Worm (Caenorhabditis elegans) whole organism, L4 larva: ENCODE results near the gene F52G3.5.
A peak's percentile ranks its signal among the peaks of the same experiment; 100 is the strongest.

ENCODE experiments used
- F26F4.8 ChIP-seq: fragments of 200-800 bp; sonication (Bioruptor generic); conservative IDR thresholded peaks from 2 replicates; pipeline ENCODE4 v1.3.6; 2022; ENCODE audit warnings: missing genetic modification characterization, missing compliant biosample characterization
- F44E2.7 ChIP-seq: fragments of 200-800 bp; sonication (Bioruptor generic); IDR thresholded peaks from 2 replicates; pipeline ENCODE4 v2.1.2; 2022; ENCODE audit warnings: missing genetic modification characterization, missing compliant biosample characterization
- F49E8.2 ChIP-seq: sonication (generic microtip); optimal IDR thresholded peaks from 2 replicates; lab custom pipeline; 2016; ENCODE audit warnings: missing compliant biosample characterization, mild to moderate bottlenecking, missing genetic modification characterization, borderline replicate concordance
- R02D3.7 ChIP-seq: fragments of 150-350 bp; sonication (generic microtip); optimal IDR thresholded peaks from 3 replicates; lab custom pipeline; 2014; ENCODE audit warnings: missing biosample characterization, missing genetic modification characterization
- T26A8.4 ChIP-seq: fragments of 200-800 bp; sonication (Bioruptor generic); IDR thresholded peaks from 2 replicates; pipeline ENCODE4 v1.3.6; 2022; ENCODE audit warnings: missing genetic modification characterization, missing compliant biosample characterization
- Y105C5A.15 ChIP-seq: fragments of 200-800 bp; sonication (Bioruptor generic); IDR thresholded peaks from 2 replicates; pipeline ENCODE4 v1.3.6; 2022; ENCODE audit warnings: missing genetic modification characterization, missing compliant biosample characterization
- ZK546.5 ChIP-seq, 2 experiments: sonication (generic microtip); optimal IDR thresholded peaks; 2 replicates each; lab custom pipeline; 2017; ENCODE audit warnings: missing biosample characterization in 2 of 2, missing genetic modification characterization in 2 of 2
- aha-1 ChIP-seq: fragments of 150-350 bp; peaks from one replicate; lab custom pipeline; 2014; ENCODE audit warnings: missing biosample characterization, missing genetic modification characterization
- ama-1 ChIP-seq: fragments of 150-350 bp; optimal IDR thresholded peaks from 2 replicates; lab custom pipeline; 2014; ENCODE audit warnings: inconsistent platforms, mixed read lengths
- ceh-28 ChIP-seq: fragments of 150-350 bp; optimal IDR thresholded peaks from 2 replicates; lab custom pipeline; 2014; ENCODE audit warnings: missing biosample characterization, missing genetic modification reagents, missing genetic modification characterization
- ceh-44 ChIP-seq: fragments of 200-800 bp; sonication (Bioruptor generic); IDR thresholded peaks from 2 replicates; pipeline ENCODE4 v1.3.6; 2022; ENCODE audit warnings: missing genetic modification reagents, missing genetic modification characterization, missing compliant biosample characterization
- ces-1 ChIP-seq: fragments of 150-350 bp; sonication (generic microtip); optimal IDR thresholded peaks from 4 replicates; lab custom pipeline; 2014; ENCODE audit warnings: missing biosample characterization, missing genetic modification reagents, missing genetic modification characterization
- ctbp-1 ChIP-seq: fragments of 200-800 bp; sonication (Bioruptor generic); IDR thresholded peaks from 2 replicates; pipeline ENCODE4 v1.3.6; 2022; ENCODE audit warnings: missing genetic modification reagents, missing genetic modification characterization, missing compliant biosample characterization
- daf-12 ChIP-seq: fragments of 150-350 bp; optimal IDR thresholded peaks from 2 replicates; lab custom pipeline; 2014; ENCODE audit warnings: missing biosample characterization, missing genetic modification reagents, missing genetic modification characterization
- dmd-6 ChIP-seq: fragments of 200-800 bp; sonication (Bioruptor generic); IDR thresholded peaks from 2 replicates; pipeline ENCODE4 v1.3.6; 2022; ENCODE audit warnings: missing genetic modification reagents, missing genetic modification characterization, missing compliant biosample characterization
- dmd-9 ChIP-seq: fragments of 200-800 bp; sonication (Bioruptor generic); IDR thresholded peaks from 2 replicates; pipeline ENCODE4 v1.3.6; 2022; ENCODE audit warnings: missing genetic modification reagents, missing genetic modification characterization, missing compliant biosample characterization
- duxl-1 ChIP-seq: sonication (generic microtip); optimal IDR thresholded peaks from 2 replicates; lab custom pipeline; 2016; ENCODE audit warnings: mild to moderate bottlenecking, missing genetic modification characterization, moderate library complexity, missing compliant biosample characterization; ENCODE audit not compliant: poor library complexity
- egl-27 ChIP-seq: sonication (generic microtip); optimal IDR thresholded peaks from 3 replicates; lab custom pipeline; 2017; ENCODE audit warnings: missing biosample characterization, missing genetic modification reagents, missing genetic modification characterization
- egl-43 ChIP-seq: fragments of 200-800 bp; sonication (Bioruptor generic); IDR thresholded peaks from 2 replicates; pipeline ENCODE4 v1.3.6; 2022; ENCODE audit warnings: missing genetic modification reagents, missing genetic modification characterization, missing compliant biosample characterization
- fkh-10 ChIP-seq: fragments of 150-350 bp; optimal IDR thresholded peaks from 2 replicates; lab custom pipeline; 2014; ENCODE audit warnings: missing biosample characterization, missing genetic modification reagents, missing genetic modification characterization
- gei-8 ChIP-seq: fragments of 200-800 bp; sonication (Bioruptor generic); optimal IDR thresholded peaks from 2 replicates; lab custom pipeline; 2018; ENCODE audit warnings: mild to moderate bottlenecking, missing genetic modification characterization, missing compliant biosample characterization
- hlh-30 ChIP-seq: sonication (generic microtip); optimal IDR thresholded peaks from 2 replicates; lab custom pipeline; 2017; ENCODE audit warnings: antibody characterized with exemption, mild to moderate bottlenecking, missing genetic modification characterization, missing compliant biosample characterization; ENCODE audit not compliant: insufficient read depth
- jun-1 ChIP-seq: fragments of 150-350 bp; optimal IDR thresholded peaks from 2 replicates; lab custom pipeline; 2014; ENCODE audit warnings: missing biosample characterization, missing genetic modification reagents, missing genetic modification characterization
- lin-1 ChIP-seq: fragments of 200-800 bp; sonication (Bioruptor generic); IDR thresholded peaks from 2 replicates; pipeline ENCODE4 v1.3.6; 2022; ENCODE audit warnings: missing genetic modification reagents, missing genetic modification characterization, missing compliant biosample characterization
- lin-15B ChIP-seq: fragments of 150-350 bp; sonication (generic microtip); optimal IDR thresholded peaks from 3 replicates; lab custom pipeline; 2014; ENCODE audit warnings: missing biosample characterization, missing genetic modification characterization
- lin-29 ChIP-seq: fragments of 200-800 bp; sonication (Bioruptor generic); IDR thresholded peaks from 2 replicates; pipeline ENCODE4 v1.3.6; 2022; ENCODE audit warnings: missing genetic modification reagents, missing genetic modification characterization, missing compliant biosample characterization
- lir-3 ChIP-seq: sonication (generic microtip); optimal IDR thresholded peaks from 2 replicates; lab custom pipeline; 2016; ENCODE audit warnings: mild to moderate bottlenecking, missing genetic modification characterization, missing compliant biosample characterization
- lsy-2 ChIP-seq, 2 experiments: fragments of 150-350 bp in 1 of 2; sonication (generic microtip) in 1 of 2; optimal IDR thresholded peaks; 2 replicates each; lab custom pipeline; 2014 to 2017; ENCODE audit warnings: missing biosample characterization in 2 of 2, missing genetic modification characterization in 2 of 2
- mdl-1 ChIP-seq, 2 experiments: fragments of 150-350 bp in 1 of 2; sonication (generic microtip) in 1 of 2; optimal IDR thresholded peaks; 2 replicates each; lab custom pipeline; 2014 to 2017; ENCODE audit warnings: missing biosample characterization in 2 of 2, missing genetic modification characterization in 2 of 2
- mep-1 ChIP-seq: fragments of 150-350 bp; sonication (generic microtip); optimal IDR thresholded peaks from 3 replicates; lab custom pipeline; 2014; ENCODE audit warnings: missing biosample characterization, missing genetic modification characterization
- mes-2 ChIP-seq: sonication (generic microtip); optimal IDR thresholded peaks from 2 replicates; lab custom pipeline; 2016; ENCODE audit warnings: missing genotype, mild to moderate bottlenecking, missing genetic modification characterization, missing compliant biosample characterization; ENCODE audit not compliant: poor library complexity, severe bottlenecking
- mxl-2 ChIP-seq: fragments of 200-800 bp; sonication (Bioruptor generic); conservative IDR thresholded peaks from 2 replicates; pipeline ENCODE4 v1.3.6; 2022; ENCODE audit warnings: missing genetic modification reagents, missing genetic modification characterization, missing compliant biosample characterization
- nhr-10 ChIP-seq: fragments of 150-350 bp; optimal IDR thresholded peaks from 2 replicates; lab custom pipeline; 2014; ENCODE audit warnings: missing biosample characterization, missing genetic modification characterization
- nhr-102 ChIP-seq: sonication (generic microtip); optimal IDR thresholded peaks from 2 replicates; lab custom pipeline; 2016; ENCODE audit warnings: mild to moderate bottlenecking, missing genetic modification characterization, moderate library complexity, missing compliant biosample characterization
- nhr-11 ChIP-seq: fragments of 150-350 bp; optimal IDR thresholded peaks from 2 replicates; lab custom pipeline; 2014; ENCODE audit warnings: missing biosample characterization, missing genetic modification characterization
- nhr-237 ChIP-seq: sonication (generic microtip); optimal IDR thresholded peaks from 2 replicates; lab custom pipeline; 2017; ENCODE audit warnings: missing biosample characterization, missing genetic modification characterization
- nhr-25 ChIP-seq: sonication (generic microtip); optimal IDR thresholded peaks from 2 replicates; lab custom pipeline; 2017; ENCODE audit warnings: missing genetic modification characterization, mild to moderate bottlenecking, missing compliant biosample characterization, antibody characterized with exemption, moderate library complexity, borderline replicate concordance; ENCODE audit not compliant: insufficient read depth
- nhr-28 ChIP-seq: fragments of 150-350 bp; optimal IDR thresholded peaks from 2 replicates; lab custom pipeline; 2014; ENCODE audit warnings: missing biosample characterization, missing genetic modification characterization
- pha-4 ChIP-seq, 2 experiments: fragments of 150-350 bp in 1 of 2; fragments of 200-800 bp in 1 of 2; sonication (Bioruptor generic) in 1 of 2; IDR thresholded peaks in 1 of 2; optimal IDR thresholded peaks in 1 of 2; 2 replicates each; pipeline versions ENCODE4 v1.3.6 to Lab custom; 2014 to 2022; ENCODE audit warnings: missing genetic modification characterization in 2 of 2, missing genetic modification reagents in 2 of 2, missing biosample characterization in 1 of 2, missing compliant biosample characterization in 1 of 2
- php-3 ChIP-seq: fragments of 200-800 bp; sonication (Bioruptor generic); IDR thresholded peaks from 2 replicates; pipeline ENCODE4 v1.3.6; 2022; ENCODE audit warnings: missing genetic modification reagents, missing genetic modification characterization, missing compliant biosample characterization
- pqm-1 ChIP-seq: sonication (generic microtip); optimal IDR thresholded peaks from 2 replicates; lab custom pipeline; 2017; ENCODE audit warnings: missing biosample characterization, missing genetic modification characterization
- snpc-1.2 ChIP-seq: fragments of 200-800 bp; sonication (Bioruptor generic); IDR thresholded peaks from 2 replicates; pipeline ENCODE4 v1.3.6; 2022; ENCODE audit warnings: missing genetic modification reagents, missing genetic modification characterization, missing compliant biosample characterization
- snpc-4 ChIP-seq: fragments of 150-350 bp; optimal IDR thresholded peaks from 2 replicates; lab custom pipeline; 2014; ENCODE audit warnings: missing biosample characterization, missing genetic modification characterization
- spr-3 ChIP-seq: fragments of 200-800 bp; sonication (Bioruptor generic); optimal IDR thresholded peaks from 2 replicates; lab custom pipeline; 2018; ENCODE audit warnings: mild to moderate bottlenecking, missing genetic modification characterization, missing compliant biosample characterization
- unc-130 ChIP-seq: sonication (generic microtip); optimal IDR thresholded peaks from 2 replicates; lab custom pipeline; 2016; ENCODE audit warnings: missing genetic modification reagents, missing genetic modification characterization, missing compliant biosample characterization
- zfp-2 ChIP-seq: sonication (generic microtip); optimal IDR thresholded peaks from 2 replicates; lab custom pipeline; 2016; ENCODE audit warnings: mild to moderate bottlenecking, missing genetic modification characterization, missing compliant biosample characterization
- zip-11 ChIP-seq: fragments of 200-800 bp; sonication (Bioruptor generic); IDR thresholded peaks from 2 replicates; pipeline ENCODE4 v1.3.6; 2022; ENCODE audit warnings: missing genetic modification characterization, missing compliant biosample characterization
- zip-2 ChIP-seq: fragments of 150-350 bp; optimal IDR thresholded peaks from 2 replicates; lab custom pipeline; 2014; ENCODE audit warnings: missing biosample characterization, missing genetic modification characterization
- ztf-11 ChIP-seq: fragments of 150-350 bp; optimal IDR thresholded peaks from 2 replicates; lab custom pipeline; 2014; ENCODE audit warnings: missing biosample characterization, missing genetic modification characterization
- ztf-7 ChIP-seq: fragments of 150-350 bp; optimal IDR thresholded peaks from 2 replicates; lab custom pipeline; 2014; ENCODE audit warnings: missing biosample characterization, missing genetic modification characterization

The F52G3.5 gene

ce11 chrX:16931255-16932023, 44.5 kb downstream of the F52G3.5 start (continued):
- TF ChIP-seq lin-1 (GFP tag; lab: Robert Waterston, UW) (peak; percentile 64), nhr-25 (tag; lab: Kevin White, UChicago) (peak; percentile 54), T26A8.4 (peak; percentile 84), hlh-30 (tag; lab: Kevin White, UChicago) (no peak), unc-130 (GFP tag; lab: Kevin White, UChicago) (no peak), gei-8 (GFP tag; lab: Kevin White, UChicago) (no peak), ceh-28 (tag; lab: Kevin White, UChicago) (no peak), ztf-7 (tag; lab: Kevin White, UChicago) (no peak), aha-1 (tag; lab: Kevin White, UChicago) (peak; percentile 99), F44E2.7 (GFP tag; lab: Robert Waterston, UW) (no peak), ctbp-1 (GFP tag; lab: Robert Waterston, UW) (peak; percentile 75), daf-12 (tag; lab: Kevin White, UChicago) (no peak), nhr-11 (tag; lab: Kevin White, UChicago) (peak; percentile 32), mxl-2 (GFP tag; lab: Robert Waterston, UW) (peak; percentile 68), zfp-2 (tag; lab: Kevin White, UChicago) (no peak), ceh-44 (GFP tag; lab: Robert Waterston, UW) (no peak), egl-27 (no peak), pha-4 (GFP tag; IDR thresholded peaks at IDR 0.05; lab: Robert Waterston, UW) (peak; percentile 81), pha-4 (tag; optimal IDR thresholded peaks at IDR 0.05; lab: Kevin White, UChicago) (no peak), lir-3 (no peak), lsy-2 (tag; optimal IDR thresholded peaks at IDR 0.05; lab: Kevin White, UChicago) (peak; percentile 16 to 44), ces-1 (no peak), nhr-102 (tag; lab: Kevin White, UChicago) (no peak), Y105C5A.15 (GFP tag; lab: Robert Waterston, UW) (peak; percentile 90), egl-43 (peak; percentile 64; the same call in 1 of the 2 replicates), jun-1 (no peak), lin-15B (no peak), mep-1 (tag; lab: Kevin White, UChicago) (peak; percentile 68), php-3 (GFP tag; lab: Robert Waterston, UW) (peak; percentile 78), dmd-9 (GFP tag; lab: Robert Waterston, UW) (0 out of 2 replicates have a peak, but pooled peaks have one; percentile 37), mes-2 (peak; percentile 78), snpc-1.2 (GFP tag; lab: Robert Waterston, UW) (peak; percentile 48), fkh-10 (GFP tag; lab: Kevin White, UChicago) (no peak), lin-29 (peak; percentile 82), mdl-1 (tag; optimal IDR thresholded peaks at IDR 0.05; lab: Kevin White, UChicago) (peak in 1 of 2 experiments; percentile 2), ama-1 (peak; percentile 97), duxl-1 (tag; lab: Kevin White, UChicago) (peak; percentile 33), F49E8.2 (no peak), nhr-10 (tag; lab: Kevin White, UChicago) (no peak), R02D3.7 (tag; lab: Kevin White, UChicago) (no peak), zip-2 (tag; lab: Kevin White, UChicago) (no peak), nhr-237 (tag; lab: Kevin White, UChicago) (no peak), zip-11 (no peak), F26F4.8 (GFP tag; lab: Robert Waterston, UW) (peak; percentile 60), spr-3 (GFP tag; lab: Kevin White, UChicago) (no peak), dmd-6 (GFP tag; lab: Robert Waterston, UW) (peak; percentile 40), nhr-28 (tag; lab: Kevin White, UChicago) (no peak), snpc-4 (tag; lab: Kevin White, UChicago) (no peak), ZK546.5 (tag; optimal IDR thresholded peaks at IDR 0.05; lab: Kevin White, UChicago) (no peak), pqm-1 (no peak), ztf-11 (no peak)
